Worm (Caenorhabditis elegans) whole organism, late embryonic: ENCODE results near the gene srg-25.

Experiments used
- C38D4.7 ChIP-seq: fragments of 200-800 bp; sonication (Bioruptor generic); optimal IDR thresholded peaks from 2 replicates; lab custom pipeline; 2018; ENCODE audit warnings: mild to moderate bottlenecking, missing genetic modification characterization, moderate library complexity, missing compliant biosample characterization
- F13H6.1 ChIP-seq: sonication (generic microtip); optimal IDR thresholded peaks from 2 replicates; lab custom pipeline; 2016; ENCODE audit warnings: missing genetic modification characterization, missing compliant biosample characterization
- ahr-1 ChIP-seq: sonication (generic microtip); optimal IDR thresholded peaks from 2 replicates; lab custom pipeline; 2016; ENCODE audit warnings: missing genetic modification characterization, missing compliant biosample characterization
- ama-1 ChIP-seq: fragments of 150-350 bp; optimal IDR thresholded peaks from 2 replicates; lab custom pipeline; 2014
- ceh-2 ChIP-seq: sonication (generic microtip); optimal IDR thresholded peaks from 2 replicates; lab custom pipeline; 2016; ENCODE audit warnings: missing genotype, missing genetic modification characterization, missing compliant biosample characterization
- ceh-22 ChIP-seq: sonication (generic microtip); optimal IDR thresholded peaks from 2 replicates; lab custom pipeline; 2017; ENCODE audit warnings: missing biosample characterization, missing genetic modification characterization
- ceh-30 ChIP-seq: fragments of 150-350 bp; optimal IDR thresholded peaks from 2 replicates; lab custom pipeline; 2014; ENCODE audit warnings: missing biosample characterization, missing genetic modification characterization
- ceh-9 ChIP-seq: sonication (generic microtip); optimal IDR thresholded peaks from 2 replicates; lab custom pipeline; 2016; ENCODE audit warnings: mild to moderate bottlenecking, missing genetic modification characterization, inconsistent platforms, missing compliant biosample characterization
- dmd-4 ChIP-seq: sonication (generic microtip); optimal IDR thresholded peaks from 2 replicates; lab custom pipeline; 2016; ENCODE audit warnings: borderline replicate concordance, missing genetic modification characterization, missing compliant biosample characterization
- elt-2 ChIP-seq: sonication (generic microtip); optimal IDR thresholded peaks from 2 replicates; lab custom pipeline; 2016; ENCODE audit warnings: missing genetic modification reagents, missing genetic modification characterization, missing compliant biosample characterization
- elt-4 ChIP-seq: sonication (generic microtip); optimal IDR thresholded peaks from 2 replicates; lab custom pipeline; 2016; ENCODE audit warnings: missing genetic modification characterization, missing compliant biosample characterization
- ets-4 ChIP-seq: sonication (generic microtip); optimal IDR thresholded peaks from 2 replicates; lab custom pipeline; 2016; ENCODE audit warnings: missing genetic modification characterization, missing compliant biosample characterization
- fax-1 ChIP-seq: sonication (generic microtip); optimal IDR thresholded peaks from 2 replicates; lab custom pipeline; 2016; ENCODE audit warnings: missing genotype, missing genetic modification characterization, missing compliant biosample characterization
- fkh-10 ChIP-seq: fragments of 150-350 bp; optimal IDR thresholded peaks from 2 replicates; lab custom pipeline; 2014; ENCODE audit warnings: missing biosample characterization, missing genetic modification reagents, missing genetic modification characterization
- fkh-6 ChIP-seq: sonication (generic microtip); optimal IDR thresholded peaks from 2 replicates; lab custom pipeline; 2016; ENCODE audit warnings: missing genetic modification characterization, missing compliant biosample characterization
- gmeb-2 ChIP-seq: sonication (generic microtip); optimal IDR thresholded peaks from 2 replicates; lab custom pipeline; 2016; ENCODE audit warnings: missing genetic modification characterization, inconsistent platforms, missing compliant biosample characterization
- hlh-13 ChIP-seq: fragments of 200-800 bp; sonication (Bioruptor generic); optimal IDR thresholded peaks from 2 replicates; lab custom pipeline; 2018; ENCODE audit warnings: mild to moderate bottlenecking, missing genetic modification characterization, missing compliant biosample characterization
- hlh-6 ChIP-seq: sonication (generic microtip); optimal IDR thresholded peaks from 2 replicates; lab custom pipeline; 2016; ENCODE audit warnings: missing genotype, missing genetic modification characterization, missing compliant biosample characterization
- hlh-8 ChIP-seq: sonication (generic microtip); optimal IDR thresholded peaks from 2 replicates; lab custom pipeline; 2016; ENCODE audit warnings: missing genotype, missing genetic modification characterization, missing compliant biosample characterization
- lin-11 ChIP-seq: fragments of 200-800 bp; sonication (Bioruptor generic); optimal IDR thresholded peaks from 2 replicates; lab custom pipeline; 2018; ENCODE audit warnings: mild to moderate bottlenecking, missing genetic modification characterization, missing compliant biosample characterization
- nfya-1 ChIP-seq: sonication (generic microtip); optimal IDR thresholded peaks from 2 replicates; lab custom pipeline; 2017; ENCODE audit warnings: missing genetic modification characterization, mild to moderate bottlenecking, missing compliant biosample characterization, antibody characterized with exemption, moderate library complexity
- nhr-232 ChIP-seq: sonication (generic microtip); optimal IDR thresholded peaks from 2 replicates; lab custom pipeline; 2016; ENCODE audit warnings: missing genetic modification characterization, missing compliant biosample characterization
- pag-3 ChIP-seq: sonication (generic microtip); optimal IDR thresholded peaks from 2 replicates; lab custom pipeline; 2016; ENCODE audit warnings: missing compliant biosample characterization, missing genetic modification characterization, borderline replicate concordance
- pax-1 ChIP-seq: fragments of 150-350 bp; optimal IDR thresholded peaks from 2 replicates; lab custom pipeline; 2014; ENCODE audit warnings: missing biosample characterization, missing genetic modification characterization
- pha-4 ChIP-seq: fragments of 150-350 bp; optimal IDR thresholded peaks from 2 replicates; lab custom pipeline; 2018; ENCODE audit warnings: missing biosample characterization, missing genetic modification reagents, missing genetic modification characterization
- pros-1 ChIP-seq: fragments of 150-350 bp; optimal IDR thresholded peaks from 2 replicates; lab custom pipeline; 2014; ENCODE audit warnings: missing biosample characterization, missing genetic modification reagents, missing genetic modification characterization
- ref-2 ChIP-seq: sonication (generic microtip); optimal IDR thresholded peaks from 2 replicates; lab custom pipeline; 2016; ENCODE audit warnings: missing genetic modification characterization, missing compliant biosample characterization
- sox-2 ChIP-seq: fragments of 200-800 bp; sonication (Bioruptor generic); IDR thresholded peaks from 2 replicates; pipeline ENCODE4 v1.3.6; 2022; ENCODE audit warnings: missing genetic modification reagents, missing genetic modification characterization, missing compliant biosample characterization
- syd-9 ChIP-seq: sonication (generic microtip); optimal IDR thresholded peaks from 2 replicates; lab custom pipeline; 2016; ENCODE audit warnings: mild to moderate bottlenecking, missing genetic modification characterization, moderate library complexity, missing compliant biosample characterization
- tbx-2 ChIP-seq: sonication (generic microtip); optimal IDR thresholded peaks from 2 replicates; lab custom pipeline; 2016; ENCODE audit warnings: missing genetic modification characterization, missing compliant biosample characterization
- tbx-7 ChIP-seq: sonication (generic microtip); optimal IDR thresholded peaks from 2 replicates; lab custom pipeline; 2016; ENCODE audit warnings: missing genotype, missing genetic modification characterization, missing compliant biosample characterization
- ttx-3 ChIP-seq: sonication (generic microtip); optimal IDR thresholded peaks from 2 replicates; lab custom pipeline; 2016; ENCODE audit warnings: missing genetic modification reagents, missing genetic modification characterization, missing compliant biosample characterization
- unc-3 ChIP-seq, 2 experiments: fragments of 200-800 bp in 1 of 2; sonication (Bioruptor generic) in 1 of 2; sonication (generic microtip) in 1 of 2; conservative IDR thresholded peaks in 1 of 2; optimal IDR thresholded peaks in 1 of 2; 2 replicates each; pipeline versions ENCODE4 v1.3.6 to Lab custom; 2016 to 2022; ENCODE audit warnings: missing compliant biosample characterization in 2 of 2, missing genetic modification characterization in 2 of 2, missing genetic modification reagents in 1 of 2
- unc-42 ChIP-seq: sonication (generic microtip); optimal IDR thresholded peaks from 2 replicates; lab custom pipeline; 2016; ENCODE audit warnings: missing genotype, missing genetic modification characterization, missing compliant biosample characterization
- unc-55 ChIP-seq: sonication (generic microtip); optimal IDR thresholded peaks from 2 replicates; lab custom pipeline; 2017; ENCODE audit warnings: missing biosample characterization, missing genetic modification reagents, missing genetic modification characterization

srg-25 gene

ce11 chrV:5339497-5339896, 5.8 kb downstream of the srg-25 start, which contains the start of gene srg-27:
Gene srg-27 (plus strand): TSS chrV:5339797.
- TF ChIP-seq ttx-3 (no peak), hlh-8 (tag; lab: Kevin White, UChicago) (no peak), gmeb-2 (tag; lab: Kevin White, UChicago) (no peak), sox-2 (GFP tag; lab: Robert Waterston, UW) (no peak), fkh-6 (no peak), tbx-7 (tag; lab: Kevin White, UChicago) (no peak), ahr-1 (tag; lab: Kevin White, UChicago) (no peak), pax-1 (no peak), ama-1 (lab: Kevin White, UChicago) (no peak), ceh-9 (no peak), nhr-232 (tag; lab: Kevin White, UChicago) (no peak), fkh-10 (GFP tag; lab: Kevin White, UChicago) (no peak), C38D4.7 (no peak)

- TF ChIP-seq elt-2 (tag; lab: Kevin White, UChicago) (no peak), ceh-9 (no peak)
Observed at ce11 chrV:5336884-5337283, 8.4 kb downstream of the srg-25 start, which contains the start of gene srg-29. Gene srg-29 (plus strand): TSS chrV:5337184.

DNA sequence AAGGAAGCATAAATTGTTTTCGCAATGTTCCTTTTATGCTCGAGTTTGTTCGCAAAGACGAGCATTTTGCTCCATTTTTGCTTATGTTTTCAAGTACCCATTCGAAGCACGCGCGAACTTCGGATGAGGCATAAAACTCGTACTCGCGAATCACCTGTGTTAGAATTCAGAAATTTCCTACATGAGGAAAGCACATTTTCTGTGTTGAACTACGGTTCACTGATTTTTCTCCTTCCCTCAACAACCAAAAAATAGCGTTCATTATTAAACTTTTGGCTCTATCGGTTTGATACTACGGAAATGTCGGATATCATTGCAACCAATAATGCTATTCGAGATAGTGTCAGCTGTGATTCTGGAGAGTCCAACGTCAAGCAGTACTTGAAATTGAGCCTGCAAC, 10.7 kb downstream of the srg-25 start, which contains the start of gene srg-28:
TSS of gene srg-28 (plus strand) at position 301 of the 400 bp plus-strand sequence.
- TF ChIP-seq unc-3 (GFP tag; conservative IDR thresholded peaks at IDR 0.05; lab: Robert Waterston, UW) (no peak), unc-3 (tag; optimal IDR thresholded peaks at IDR 0.05; lab: Kevin White, UChicago) (no peak), unc-42 (tag; lab: Kevin White, UChicago) (no peak), fkh-6 (no peak), F13H6.1 (tag; lab: Kevin White, UChicago) (no peak), hlh-13 (no peak), dmd-4 (tag; lab: Kevin White, UChicago) (no peak), elt-4 (tag; lab: Kevin White, UChicago) (no peak), ets-4 (tag; lab: Kevin White, UChicago) (no peak), ceh-2 (tag; lab: Kevin White, UChicago) (no peak), sox-2 (GFP tag; lab: Robert Waterston, UW) (no peak), fax-1 (no peak), pag-3 (no peak), tbx-2 (tag; lab: Kevin White, UChicago) (no peak), ceh-22 (tag; lab: Kevin White, UChicago) (no peak), elt-2 (tag; lab: Kevin White, UChicago) (no peak), pha-4 (tag; lab: Kevin White, UChicago) (no peak), ref-2 (no peak), unc-55 (no peak)

DNA sequence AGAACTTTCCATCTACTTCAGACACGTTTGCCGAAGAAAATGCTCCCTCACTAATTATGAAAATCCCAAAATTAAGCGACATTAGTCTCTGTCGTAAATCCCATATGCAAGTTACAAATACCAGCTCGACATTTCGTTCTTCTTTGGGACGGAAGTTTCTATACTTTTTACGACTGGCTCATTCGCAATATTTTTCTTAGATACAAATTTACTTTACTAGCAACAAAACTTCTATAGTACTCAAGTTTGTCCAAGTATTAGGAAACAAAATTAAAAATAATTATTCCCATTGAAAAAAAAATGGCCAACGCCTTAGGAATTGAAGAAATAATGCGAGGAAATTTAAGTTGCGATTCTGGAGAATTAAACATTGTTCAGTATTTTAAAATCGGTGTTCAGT, 14.4 kb downstream of the srg-25 start, which contains the start of gene srg-26:
TSS of gene srg-26 (plus strand) at position 301 of the 400 bp plus-strand sequence.
- TF ChIP-seq ceh-2 (tag; lab: Kevin White, UChicago) (no peak), elt-4 (tag; lab: Kevin White, UChicago) (no peak), ceh-9 (no peak), pag-3 (no peak), ceh-30 (no peak), ref-2 (no peak), pros-1 (tag; lab: Kevin White, UChicago) (no peak), syd-9 (no peak), C38D4.7 (no peak), pha-4 (tag; lab: Kevin White, UChicago) (no peak), nfya-1 (tag; lab: Kevin White, UChicago) (no peak), lin-11 (tag; lab: Kevin White, UChicago) (no peak), hlh-6 (no peak)
